Worm (Caenorhabditis elegans) whole organism, young adult: ENCODE measurements around the gene F10D7.3.

ENCODE experiments used
- F52B5.7 ChIP-seq: sonication (generic microtip); optimal IDR thresholded peaks from 2 replicates; lab custom pipeline; 2016; ENCODE audit warnings: mild to moderate bottlenecking, missing genetic modification characterization, missing compliant biosample characterization
- athp-1 ChIP-seq: sonication (generic microtip); optimal IDR thresholded peaks from 2 replicates; lab custom pipeline; 2017; ENCODE audit warnings: mild to moderate bottlenecking, missing genetic modification characterization, missing compliant biosample characterization
- ekl-4 ChIP-seq: fragments of 200-800 bp; sonication (Bioruptor generic); IDR thresholded peaks from 2 replicates; pipeline ENCODE4 v1.3.6; 2022; ENCODE audit warnings: missing genetic modification reagents, missing genetic modification characterization, missing compliant biosample characterization
- hrde-1 ChIP-seq: sonication (generic microtip); optimal IDR thresholded peaks from 2 replicates; lab custom pipeline; 2016; ENCODE audit warnings: missing genetic modification characterization, mild to moderate bottlenecking, missing compliant biosample characterization, moderate library complexity, missing genotype, missing genetic modification reagents, borderline replicate concordance
- lsl-1 ChIP-seq: fragments of 200-800 bp; sonication (Bioruptor generic); optimal IDR thresholded peaks from 2 replicates; lab custom pipeline; 2018; ENCODE audit warnings: mild to moderate bottlenecking, missing genetic modification characterization, moderate library complexity, missing compliant biosample characterization
- mes-4 ChIP-seq: sonication (generic microtip); optimal IDR thresholded peaks from 2 replicates; lab custom pipeline; 2016; ENCODE audit warnings: missing genotype, missing genetic modification characterization, missing compliant biosample characterization
- unc-62 ChIP-seq: fragments of 150-350 bp; optimal IDR thresholded peaks from 2 replicates; lab custom pipeline; 2014; ENCODE audit warnings: missing biosample characterization, missing genetic modification reagents, missing genetic modification characterization
- zfh-2 ChIP-seq: fragments of 200-800 bp; sonication (Bioruptor generic); conservative IDR thresholded peaks from 2 replicates; pipeline ENCODE4 v1.3.6; 2022; ENCODE audit warnings: missing genetic modification reagents, missing genetic modification characterization, missing compliant biosample characterization

F10D7.3 gene

ce11 chrX:17324954-17325353, 49.5 kb downstream of the F10D7.3 start:
- TF ChIP-seq F52B5.7 (no peak), ekl-4 (GFP tag; lab: Robert Waterston, UW) (no peak), unc-62 (GFP tag; lab: Kevin White, UChicago) (no peak), hrde-1 (tag; lab: Kevin White, UChicago) (no peak), zfh-2 (0 out of 2 replicates have a peak, but pooled peaks have one; percentile 30), athp-1 (tag; lab: Kevin White, UChicago) (no peak), lsl-1 (GFP tag; lab: Kevin White, UChicago) (no peak), mes-4 (no peak)
